Fruit fly (Drosophila melanogaster) whole organism, embryonic: ENCODE data around the gene Lip2.

ENCODE experiments used
- Ada2b ChIP-seq: fragments of 200-800 bp; sonication (Bioruptor generic); IDR thresholded peaks from 2 replicates; pipeline ENCODE4 v1.3.6; 2022; ENCODE audit warnings: missing biosample characterization, missing genetic modification characterization
- Gug ChIP-seq: fragments of 200-800 bp; sonication (Bioruptor generic); IDR thresholded peaks from 4 replicates; pipeline ENCODE4 v1.3.6; 2022; ENCODE audit warnings: missing biosample characterization, missing genetic modification characterization
- chn ChIP-seq: fragments of 200-800 bp; sonication (Bioruptor generic); optimal IDR thresholded peaks from 2 replicates; lab custom pipeline; 2016; ENCODE audit warnings: missing biosample characterization, missing genetic modification characterization
- ttk ChIP-seq: fragments of 200-800 bp; sonication (Bioruptor generic); IDR thresholded peaks from 2 replicates; pipeline ENCODE4 v2.1.2; 2022; ENCODE audit warnings: missing biosample characterization, missing genetic modification characterization

Lip2 gene

DNA sequence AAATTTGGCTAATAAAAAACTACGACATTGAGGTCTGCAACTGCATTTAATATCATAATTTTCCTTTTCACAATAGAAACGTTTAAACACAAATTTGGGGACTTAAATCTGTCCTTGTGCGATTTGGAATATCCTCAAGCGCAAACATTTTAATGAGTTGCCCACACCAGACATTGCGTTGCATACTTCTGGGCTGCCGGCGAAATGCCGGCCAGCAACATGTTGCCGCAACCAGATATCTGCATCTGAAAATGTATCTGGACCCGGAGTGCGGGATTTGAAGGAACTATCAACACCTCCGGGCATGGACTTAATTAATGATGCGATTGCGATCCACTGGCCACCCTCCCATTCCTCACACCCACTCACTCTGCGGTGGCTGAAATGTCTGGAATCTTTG is 54.7 kb downstream of the Lip2 start (continued):
- TF ChIP-seq ttk (GFP tag; lab: Robert Waterston, UW) (no peak), Ada2b (GFP tag; lab: Robert Waterston, UW) (no peak), Gug (GFP tag; lab: Robert Waterston, UW) (no peak), chn (GFP tag; lab: Kevin White, UChicago) (no peak)
